Fruit fly (Drosophila melanogaster) ovary, adult (tissue): ENCODE data around the gene VhaAC39-2.

Source experiments
- CG17801 ChIP-seq: fragments of 200-800 bp; optimal IDR thresholded peaks from 2 replicates; lab custom pipeline; 2019; ENCODE audit warnings: missing biosample characterization, mild to moderate bottlenecking, missing genetic modification characterization, moderate library complexity; ENCODE audit not compliant: partially characterized antibody

Gene VhaAC39-2

dm6 chr3R:23129617-23130016 is 29.5 kb downstream of the VhaAC39-2 start:
- TF ChIP-seq CG17801 (GFP tag; lab: Kevin White, UChicago): no peak

dm6 chr3R:23127796-23128195 is 31.3 kb downstream of the VhaAC39-2 start, which contains the start of gene CG31457:
CG31457 (minus strand) TSS chr3R:23127981.
- TF ChIP-seq CG17801 (GFP tag; lab: Kevin White, UChicago): no peak

- TF ChIP-seq CG17801 (GFP tag; lab: Kevin White, UChicago): no peak
Observed at dm6 chr3R:23126241-23127022, 32.7 kb downstream of the VhaAC39-2 start, which contains the start of gene CG31365. CG31365 (minus strand) TSS chr3R:23126422.

- TF ChIP-seq CG17801 (GFP tag; lab: Kevin White, UChicago): no peak
Observed at dm6 chr3R:23120933-23121332, 38.2 kb downstream of the VhaAC39-2 start.

- no peak for TF ChIP-seq CG17801 (GFP tag; lab: Kevin White, UChicago)
Observed at dm6 chr3R:23119873-23120272, 39.2 kb downstream of the VhaAC39-2 start.

- TF ChIP-seq CG17801 (GFP tag; lab: Kevin White, UChicago): no peak
Observed at dm6 chr3R:23117683-23118470, 41.2 kb downstream of the VhaAC39-2 start, which contains the start of the genes Rassf and CenB1A. Rassf (minus strand) TSS chr3R:23117931. CenB1A (plus strand) TSS chr3R:23118400.

dm6 chr3R:23112680-23113362 is 46.3 kb downstream of the VhaAC39-2 start, which contains the start of gene Cow:
Cow (minus strand) TSS chr3R:23112730.
- no peak for TF ChIP-seq CG17801 (GFP tag; lab: Kevin White, UChicago)

- no peak for TF ChIP-seq CG17801 (GFP tag; lab: Kevin White, UChicago)
Observed at dm6 chr3R:23110724-23111123, 48.4 kb downstream of the VhaAC39-2 start.
